Fruit fly (Drosophila melanogaster): ENCODE data around the gene Rpp30.

DNA sequence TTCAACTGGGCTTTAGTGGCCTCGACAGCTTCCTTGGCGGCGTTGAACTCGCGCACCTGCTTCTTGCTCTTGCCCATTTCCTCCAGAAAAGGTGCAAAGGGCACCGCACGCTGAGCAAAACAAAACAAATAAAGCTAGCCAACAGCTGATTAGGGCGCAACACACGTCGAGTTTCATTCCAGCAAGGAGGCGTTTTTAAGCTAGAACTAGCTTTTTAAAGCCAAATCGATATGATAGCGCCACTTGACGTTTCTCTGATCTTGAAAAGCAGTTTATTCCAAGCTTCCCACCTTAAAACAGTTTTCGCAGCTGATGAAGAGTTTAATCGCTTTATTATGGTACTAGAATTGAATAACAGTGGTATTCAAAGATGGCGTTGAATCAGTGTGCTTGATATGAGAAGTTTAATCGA is 30.9 kb upstream of the Rpp30 start, which contains the start of gene CG11601:
- TF ChIP-seq pan (optimal IDR thresholded peaks at IDR 0.05) (no peak), dl (GFP tag; optimal IDR thresholded peaks at IDR 0.05; ENCODE audit: insufficient read depth in 1 of 2, partially characterized antibody in 2 of 2) (peak; percentile 65 to 92), CG9705 (GFP tag; optimal IDR thresholded peaks at IDR 0.05) (no peak), fru (GFP tag; optimal IDR thresholded peaks at IDR 0.05) (no peak), Dif (GFP tag; optimal IDR thresholded peaks at IDR 0.05; ENCODE audit: partially characterized antibody) (peak; percentile 97), usp (GFP tag; optimal IDR thresholded peaks at IDR 0.05) (no peak), Hr78 (GFP tag; optimal IDR thresholded peaks at IDR 0.05) (no peak)

Data from whole organism, wandering third instar larva.